Worm (Caenorhabditis elegans) whole organism, late embryonic: ENCODE measurements around the gene irld-39.

Source experiments
- ama-1 ChIP-seq: fragments of 150-350 bp; optimal IDR thresholded peaks from 2 replicates; lab custom pipeline; 2014
- ceh-2 ChIP-seq: sonication (generic microtip); optimal IDR thresholded peaks from 2 replicates; lab custom pipeline; 2016; ENCODE audit warnings: missing genotype, missing genetic modification characterization, missing compliant biosample characterization
- ceh-9 ChIP-seq: sonication (generic microtip); optimal IDR thresholded peaks from 2 replicates; lab custom pipeline; 2016; ENCODE audit warnings: mild to moderate bottlenecking, missing genetic modification characterization, inconsistent platforms, missing compliant biosample characterization
- che-1 ChIP-seq: sonication (generic microtip); optimal IDR thresholded peaks from 2 replicates; lab custom pipeline; 2016; ENCODE audit warnings: mild to moderate bottlenecking, missing genetic modification characterization, missing compliant biosample characterization
- nhr-11 ChIP-seq: fragments of 150-350 bp; optimal IDR thresholded peaks from 2 replicates; lab custom pipeline; 2014; ENCODE audit warnings: missing biosample characterization, missing genetic modification characterization

DNA sequence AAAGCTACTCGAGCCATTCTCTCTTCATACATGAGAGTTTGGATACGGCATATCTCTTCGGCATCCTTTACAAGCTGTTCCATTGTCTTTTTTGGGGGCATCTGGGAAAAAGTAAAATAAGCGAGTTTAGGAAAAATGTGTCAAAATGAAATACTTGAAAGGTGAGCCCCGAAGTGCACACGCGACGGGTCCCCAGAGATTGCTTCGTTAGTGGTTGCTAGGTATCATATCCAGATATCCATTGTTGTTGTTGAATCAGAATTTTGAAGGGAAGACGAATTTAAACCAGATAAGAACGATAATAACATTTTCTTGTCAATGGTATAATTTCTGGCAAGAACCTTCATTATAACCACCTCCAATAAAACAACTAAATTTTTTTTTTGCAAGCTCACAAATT lies 22.0 kb upstream of the irld-39 start, which contains the start of gene H25K10.2:
- TF ChIP-seq nhr-11 (tag; lab: Kevin White, UChicago) (no peak), ceh-9 (tag; lab: Kevin White, UChicago) (no peak), ama-1 (lab: Kevin White, UChicago) (no peak), che-1 (tag; lab: Kevin White, UChicago) (no peak), ceh-2 (tag; lab: Kevin White, UChicago) (no peak)
